Fruit fly (Drosophila melanogaster) whole organism, embryonic: ENCODE data around the gene CG11456.

Experiments
- Blimp-1 ChIP-seq: fragments of 200-800 bp; sonication (Bioruptor generic); optimal IDR thresholded peaks from 3 replicates; lab custom pipeline; 2018; ENCODE audit warnings: missing biosample characterization, missing genetic modification characterization, mild to moderate bottlenecking, moderate library complexity, missing genetic modification reagents
- CG10366 ChIP-seq: fragments of 200-800 bp; sonication (Bioruptor generic); IDR thresholded peaks from 2 replicates; pipeline ENCODE4 v1.3.6; 2022; ENCODE audit warnings: missing biosample characterization, missing genetic modification characterization
- CG11456 ChIP-seq: fragments of 200-800 bp; sonication (Bioruptor generic); IDR thresholded peaks from 3 replicates; pipeline ENCODE4 v1.3.6; 2022; ENCODE audit warnings: missing biosample characterization, missing genetic modification characterization
- CG12071 ChIP-seq: fragments of 200-800 bp; sonication (Bioruptor generic); optimal IDR thresholded peaks from 3 replicates; lab custom pipeline; 2018; ENCODE audit warnings: missing biosample characterization, mild to moderate bottlenecking, missing genetic modification characterization
- CG12155 ChIP-seq: fragments of 200-800 bp; sonication (Bioruptor generic); optimal IDR thresholded peaks from 3 replicates; lab custom pipeline; 2016; ENCODE audit warnings: missing biosample characterization, missing genetic modification characterization
- CG12942 ChIP-seq: fragments of 200-800 bp; sonication (Bioruptor generic); optimal IDR thresholded peaks from 3 replicates; lab custom pipeline; 2016; ENCODE audit warnings: missing biosample characterization, missing genetic modification characterization
- CG14014 ChIP-seq: fragments of 200-800 bp; sonication (Bioruptor generic); IDR thresholded peaks from 2 replicates; pipeline ENCODE4 v1.3.6; 2022; ENCODE audit warnings: missing biosample characterization, missing genetic modification characterization
- CG15073 ChIP-seq: fragments of 200-800 bp; sonication (Bioruptor generic); optimal IDR thresholded peaks from 2 replicates; lab custom pipeline; 2016; ENCODE audit warnings: missing biosample characterization, missing genetic modification characterization
- CG16863 ChIP-seq: fragments of 200-800 bp; sonication (Bioruptor generic); optimal IDR thresholded peaks from 3 replicates; lab custom pipeline; 2016; ENCODE audit warnings: missing biosample characterization, missing genetic modification characterization
- CG17328 ChIP-seq: fragments of 200-800 bp; sonication (Bioruptor generic); IDR thresholded peaks from 2 replicates; pipeline ENCODE4 v1.3.6; 2022; ENCODE audit warnings: missing biosample characterization, missing genetic modification characterization
- CG17361 ChIP-seq: fragments of 200-800 bp; sonication (Bioruptor generic); IDR thresholded peaks from 3 replicates; pipeline ENCODE4 v1.3.6; 2022; ENCODE audit warnings: missing biosample characterization, missing genetic modification characterization
- CG31224 ChIP-seq: fragments of 200-800 bp; sonication (Bioruptor generic); IDR thresholded peaks from 2 replicates; pipeline ENCODE4 v1.3.6; 2022; ENCODE audit warnings: missing biosample characterization, missing genetic modification characterization
- CG33213 ChIP-seq: fragments of 200-800 bp; sonication (Bioruptor generic); optimal IDR thresholded peaks from 3 replicates; lab custom pipeline; 2016; ENCODE audit warnings: missing biosample characterization, missing genetic modification characterization
- CG33557 ChIP-seq: fragments of 200-800 bp; sonication (Bioruptor generic); optimal IDR thresholded peaks from 2 replicates; lab custom pipeline; 2019; ENCODE audit warnings: missing biosample characterization, mild to moderate bottlenecking, missing genetic modification characterization, moderate library complexity
- CG3726 ChIP-seq: fragments of 200-800 bp; sonication (Bioruptor generic); IDR thresholded peaks from 3 replicates; pipeline ENCODE4, ENCODE4 v1.3.6; 2022; ENCODE audit warnings: missing biosample characterization, missing genetic modification characterization
- CG4282 ChIP-seq: fragments of 200-800 bp; sonication (Bioruptor generic); optimal IDR thresholded peaks from 2 replicates; lab custom pipeline; 2016; ENCODE audit warnings: missing biosample characterization, missing genetic modification characterization
- CG4328 ChIP-seq: fragments of 200-800 bp; sonication (Bioruptor generic); optimal IDR thresholded peaks from 3 replicates; lab custom pipeline; 2017; ENCODE audit warnings: missing biosample characterization, missing genetic modification reagents, missing genetic modification characterization
- CG5180 ChIP-seq: fragments of 200-800 bp; sonication (Bioruptor generic); optimal IDR thresholded peaks from 3 replicates; lab custom pipeline; 2017; ENCODE audit warnings: missing biosample characterization, missing genetic modification characterization, mild to moderate bottlenecking, moderate library complexity, missing genetic modification reagents
- CG8290 ChIP-seq, 3 experiments: fragments of 200-800 bp; sonication (Bioruptor generic); optimal IDR thresholded peaks; 2 replicates each; lab custom pipeline; 2016 to 2019; ENCODE audit warnings: missing biosample characterization in 3 of 3, missing genetic modification characterization in 3 of 3, mild to moderate bottlenecking in 2 of 3, moderate library complexity in 1 of 3
- CG9876 ChIP-seq: fragments of 200-800 bp; sonication (Bioruptor generic); optimal IDR thresholded peaks from 2 replicates; lab custom pipeline; 2016; ENCODE audit warnings: missing biosample characterization, missing genetic modification characterization
- CHES-1-like ChIP-seq: fragments of 200-800 bp; sonication (Bioruptor generic); optimal IDR thresholded peaks from 2 replicates; lab custom pipeline; 2016; ENCODE audit warnings: missing biosample characterization, missing genetic modification characterization
- Chrac-16 ChIP-seq: fragments of 200-800 bp; sonication (Bioruptor generic); optimal IDR thresholded peaks from 3 replicates; lab custom pipeline; 2016; ENCODE audit warnings: missing biosample characterization, missing genetic modification characterization
- CrebB ChIP-seq: fragments of 200-800 bp; sonication (Bioruptor generic); optimal IDR thresholded peaks from 3 replicates; lab custom pipeline; 2018; ENCODE audit warnings: missing biosample characterization, mild to moderate bottlenecking, missing genetic modification characterization
- Dip2 ChIP-seq: fragments of 200-800 bp; sonication (Bioruptor generic); IDR thresholded peaks from 2 replicates; pipeline ENCODE4 v1.3.6; 2022; ENCODE audit warnings: missing biosample characterization, missing genetic modification characterization
- Dref ChIP-seq: fragments of 200-800 bp; sonication (Bioruptor generic); IDR thresholded peaks from 2 replicates; pipeline ENCODE4 v1.3.6; 2022; ENCODE audit warnings: missing biosample characterization, missing genetic modification characterization
- Fer2 ChIP-seq: fragments of 200-800 bp; sonication (Bioruptor generic); optimal IDR thresholded peaks from 2 replicates; lab custom pipeline; 2018; ENCODE audit warnings: missing biosample characterization, mild to moderate bottlenecking, missing genetic modification characterization, moderate library complexity
- H2.0 ChIP-seq: fragments of 200-800 bp; sonication (Bioruptor generic); IDR thresholded peaks from 2 replicates; pipeline ENCODE4 v1.3.6; 2022; ENCODE audit warnings: missing biosample characterization, missing genetic modification characterization
- HLH3B ChIP-seq: fragments of 200-800 bp; sonication (Bioruptor generic); IDR thresholded peaks from 2 replicates; pipeline ENCODE4 v1.3.6; 2022; ENCODE audit warnings: missing biosample characterization, missing genetic modification characterization
- Hr51 ChIP-seq, 2 experiments: fragments of 200-800 bp; sonication (Bioruptor generic); optimal IDR thresholded peaks; 2 replicates in 1 of 2; 3 replicates in 1 of 2; lab custom pipeline; 2016 to 2018; ENCODE audit warnings: missing biosample characterization in 2 of 2, missing genetic modification characterization in 2 of 2, mild to moderate bottlenecking in 1 of 2, moderate library complexity in 1 of 2
- Lpt ChIP-seq: fragments of >200 bp; optimal IDR thresholded peaks from 2 replicates; lab custom pipeline; 2018; ENCODE audit warnings: missing biosample characterization, missing genetic modification characterization
- MTF-1 ChIP-seq: fragments of 200-800 bp; sonication (Bioruptor generic); optimal IDR thresholded peaks from 2 replicates; lab custom pipeline; 2018; ENCODE audit warnings: missing biosample characterization, mild to moderate bottlenecking, missing genetic modification characterization, borderline replicate concordance
- Poxn ChIP-seq: fragments of 200-800 bp; sonication (Bioruptor generic); IDR thresholded peaks from 2 replicates; pipeline ENCODE4 v1.3.6; 2022; ENCODE audit warnings: missing biosample characterization, missing genetic modification characterization
- Side ChIP-seq: fragments of 200-800 bp; sonication (Bioruptor generic); optimal IDR thresholded peaks from 2 replicates; lab custom pipeline; 2016; ENCODE audit warnings: missing biosample characterization, missing genetic modification characterization
- Sox100B ChIP-seq: fragments of 200-800 bp; sonication (Bioruptor generic); optimal IDR thresholded peaks from 3 replicates; lab custom pipeline; 2018; ENCODE audit warnings: missing biosample characterization, mild to moderate bottlenecking, missing genetic modification characterization
- Usf ChIP-seq: fragments of 200-800 bp; sonication (Bioruptor generic); optimal IDR thresholded peaks from 2 replicates; lab custom pipeline; 2017; ENCODE audit warnings: missing genotype, missing biosample characterization, missing genetic modification characterization
- YL-1 ChIP-seq: fragments of 200-800 bp; sonication (Bioruptor generic); optimal IDR thresholded peaks from 3 replicates; lab custom pipeline; 2017; ENCODE audit warnings: missing biosample characterization, mild to moderate bottlenecking, missing genetic modification characterization
- ara ChIP-seq: fragments of 200-800 bp; sonication (Bioruptor generic); IDR thresholded peaks from 2 replicates; pipeline ENCODE4 v1.3.6; 2022; ENCODE audit warnings: missing biosample characterization, missing genetic modification characterization
- crp ChIP-seq, 2 experiments: fragments of 200-800 bp; sonication (Bioruptor generic); optimal IDR thresholded peaks; 2 replicates in 1 of 2; 3 replicates in 1 of 2; lab custom pipeline; 2017; ENCODE audit warnings: missing biosample characterization in 2 of 2, missing genetic modification characterization in 2 of 2, mild to moderate bottlenecking in 1 of 2, moderate library complexity in 1 of 2
- da ChIP-seq: fragments of 200-800 bp; sonication (Bioruptor generic); optimal IDR thresholded peaks from 2 replicates; lab custom pipeline; 2016; ENCODE audit warnings: missing biosample characterization, missing genetic modification characterization
- fd96Cb ChIP-seq: fragments of 200-800 bp; sonication (Bioruptor generic); optimal IDR thresholded peaks from 2 replicates; lab custom pipeline; 2018; ENCODE audit warnings: missing biosample characterization, mild to moderate bottlenecking, missing genetic modification characterization, moderate library complexity
- hkb ChIP-seq, 2 experiments: fragments of 200-800 bp in 1 of 2; fragments of >200 bp in 1 of 2; sonication (Bioruptor generic) in 1 of 2; IDR thresholded peaks in 1 of 2; optimal IDR thresholded peaks in 1 of 2; 2 replicates each; pipeline versions ENCODE4 v1.3.6 to Lab custom; 2017 to 2022; ENCODE audit warnings: missing biosample characterization in 1 of 2, missing genetic modification characterization in 1 of 2
- jing ChIP-seq: fragments of 200-800 bp; sonication (Bioruptor generic); optimal IDR thresholded peaks from 2 replicates; lab custom pipeline; 2018; ENCODE audit warnings: missing biosample characterization, mild to moderate bottlenecking, missing genetic modification characterization
- kah ChIP-seq: fragments of 200-800 bp; sonication (Bioruptor generic); optimal IDR thresholded peaks from 2 replicates; lab custom pipeline; 2018; ENCODE audit warnings: missing biosample characterization, mild to moderate bottlenecking, missing genetic modification characterization
- lbe ChIP-seq: fragments of 200-800 bp; sonication (Bioruptor generic); optimal IDR thresholded peaks from 2 replicates; lab custom pipeline; 2016; ENCODE audit warnings: missing biosample characterization, mild to moderate bottlenecking, missing genetic modification characterization
- pros ChIP-seq: fragments of 200-800 bp; sonication (Bioruptor generic); optimal IDR thresholded peaks from 3 replicates; lab custom pipeline; 2019; ENCODE audit warnings: missing biosample characterization, mild to moderate bottlenecking, missing genetic modification characterization, moderate library complexity
- sob ChIP-seq: fragments of 200-800 bp; sonication (Bioruptor generic); IDR thresholded peaks from 2 replicates; pipeline ENCODE4 v1.3.6; 2022; ENCODE audit warnings: missing biosample characterization, missing genetic modification characterization
- ssp ChIP-seq: fragments of 200-800 bp; sonication (Bioruptor generic); IDR thresholded peaks from 2 replicates; pipeline ENCODE4 v1.3.6; 2022; ENCODE audit warnings: missing biosample characterization, missing genetic modification characterization
- unpg ChIP-seq: fragments of 200-800 bp; sonication (Bioruptor generic); optimal IDR thresholded peaks from 3 replicates; lab custom pipeline; 2018; ENCODE audit warnings: missing biosample characterization, mild to moderate bottlenecking, missing genetic modification characterization, moderate library complexity
- usp ChIP-seq: fragments of >200 bp; optimal IDR thresholded peaks from 2 replicates; lab custom pipeline; 2017; ENCODE audit warnings: missing biosample characterization, missing genetic modification characterization

The CG11456 gene

dm6 chr3L:20837040-20837830 lies 4.6 kb upstream of the CG11456 start, which contains the start of gene CG13255 (continued):
- TF ChIP-seq usp (GFP tag; lab: Kevin White, UChicago) (no peak), YL-1 (GFP tag; lab: Kevin White, UChicago) (no peak), CG4328 (GFP tag; lab: Kevin White, UChicago) (no peak), Dip2 (GFP tag; lab: Robert Waterston, UW) (no peak), CG31224 (GFP tag; lab: Robert Waterston, UW) (no peak), CG16863 (GFP tag; lab: Kevin White, UChicago) (no peak), Blimp-1 (GFP tag; lab: Kevin White, UChicago) (peak; percentile 24), CG11456 (peak; percentile 78; the same call in 2 of the 3 replicates), lbe (no peak), kah (GFP tag; lab: Kevin White, UChicago) (no peak), da (no peak), CG3726 (GFP tag; lab: Robert Waterston, UW) (no peak), CG9876 (no peak), Poxn (GFP tag; lab: Robert Waterston, UW) (no peak), pros (GFP tag; lab: Kevin White, UChicago) (no peak), hkb (optimal IDR thresholded peaks at IDR 0.05; lab: Kevin White, UChicago) (no peak), hkb (GFP tag; IDR thresholded peaks at IDR 0.05; lab: Robert Waterston, UW) (no peak), CG15073 (no peak), CG14014 (GFP tag; lab: Robert Waterston, UW) (no peak), CG33557 (GFP tag; lab: Kevin White, UChicago) (no peak), Chrac-16 (GFP tag; lab: Kevin White, UChicago) (peak; percentile 34), CG4282 (no peak), CG12155 (GFP tag; lab: Kevin White, UChicago) (peak; percentile 29), CG17361 (GFP tag; lab: Robert Waterston, UW) (peak; percentile 76; the same call in 2 of the 3 replicates), HLH3B (GFP tag; lab: Robert Waterston, UW) (no peak), sob (peak; percentile 42; the same call in 1 of the 2 replicates), unpg (GFP tag; lab: Kevin White, UChicago) (peak; percentile 10), jing (GFP tag; lab: Kevin White, UChicago) (no peak), fd96Cb (tag; lab: Kevin White, UChicago) (peak; percentile 2), MTF-1 (GFP tag; lab: Kevin White, UChicago) (no peak), CG17328 (GFP tag; lab: Robert Waterston, UW) (no peak), Fer2 (tag; lab: Kevin White, UChicago) (no peak), crp (GFP tag; optimal IDR thresholded peaks at IDR 0.05; lab: Kevin White, UChicago) (no peak), Sox100B (GFP tag; lab: Kevin White, UChicago) (peak; percentile 61), CG10366 (GFP tag; lab: Robert Waterston, UW) (no peak), CG5180 (GFP tag; lab: Kevin White, UChicago) (no peak), CG12942 (GFP tag; lab: Kevin White, UChicago) (no peak), H2.0 (GFP tag; lab: Robert Waterston, UW) (no peak), Hr51 (GFP tag; optimal IDR thresholded peaks at IDR 0.05; lab: Kevin White, UChicago) (peak in 1 of 2 experiments; percentile 56), CrebB (tag; lab: Kevin White, UChicago) (no peak), CHES-1-like (peak; percentile 48), Lpt (no peak), Dref (no peak), ara (GFP tag; lab: Robert Waterston, UW) (no peak), CG12071 (GFP tag; lab: Kevin White, UChicago) (no peak), Usf (GFP tag; lab: Kevin White, UChicago) (no peak), Side (GFP tag; lab: Kevin White, UChicago) (no peak), ssp (GFP tag; lab: Robert Waterston, UW) (no peak), CG33213 (GFP tag; lab: Kevin White, UChicago) (no peak), CG8290 (GFP tag; optimal IDR thresholded peaks at IDR 0.05; lab: Kevin White, UChicago) (no peak), CG8290 (tag; optimal IDR thresholded peaks at IDR 0.05; lab: Kevin White, UChicago) (no peak)
